Fruit fly (Drosophila melanogaster): ENCODE results near the gene Pgm1.

Gene Pgm1

DNA sequence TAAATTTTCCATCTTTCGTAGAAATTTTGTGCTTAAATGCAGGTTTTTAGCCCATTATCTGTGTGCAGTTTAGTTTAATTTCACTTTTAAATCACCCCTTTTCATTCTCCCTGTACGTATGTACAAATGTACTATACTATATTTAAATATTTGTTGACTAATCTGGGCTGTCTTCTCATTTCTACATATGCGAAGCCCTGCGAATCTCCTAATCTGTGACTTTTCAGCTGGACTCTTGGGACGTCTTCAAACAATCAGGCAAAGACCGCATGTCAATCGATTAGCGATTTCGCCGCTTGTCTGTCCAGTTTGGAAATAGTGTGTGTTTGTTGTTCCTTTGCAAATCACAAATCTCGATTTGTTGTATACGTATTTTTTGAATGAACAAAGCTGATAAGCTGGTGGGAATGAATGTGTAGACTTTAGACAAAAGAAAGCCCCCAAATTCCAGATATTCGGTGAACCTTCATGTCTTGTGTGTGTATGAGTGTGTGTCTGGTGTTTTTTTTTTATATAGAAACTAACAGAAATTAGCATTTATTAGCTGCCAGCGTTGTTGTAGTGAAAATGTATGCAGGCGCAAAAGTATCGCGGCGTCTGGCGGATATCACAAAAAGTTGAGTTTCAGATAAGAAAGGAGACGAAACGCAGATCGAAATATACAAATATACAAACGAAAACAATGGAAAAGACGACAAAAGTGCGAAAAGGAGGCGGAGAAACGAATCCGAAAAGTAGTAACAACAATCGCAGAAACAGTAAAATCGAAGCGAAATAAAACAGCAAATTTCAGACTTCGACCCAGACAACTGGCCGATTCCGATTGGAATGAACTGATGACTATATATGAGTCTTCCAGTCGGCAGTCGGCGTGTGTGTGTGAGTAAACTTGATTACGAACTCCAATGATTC is 31.1 kb upstream of the Pgm1 start:
- no peak for TF ChIP-seq Myc (optimal IDR thresholded peaks at IDR 0.05)
- no peak for TF ChIP-seq insv (optimal IDR thresholded peaks at IDR 0.05)
- TF ChIP-seq h (optimal IDR thresholded peaks at IDR 0.05) = no peak
- TF ChIP-seq psq (optimal IDR thresholded peaks at IDR 0.05) = no peak
- no peak for TF ChIP-seq Sin3A (optimal IDR thresholded peaks at IDR 0.05)
- TF ChIP-seq ttk (optimal IDR thresholded peaks at IDR 0.05) = no peak

- no peak for TF ChIP-seq insv (optimal IDR thresholded peaks at IDR 0.05)
- no peak for TF ChIP-seq Sin3A (optimal IDR thresholded peaks at IDR 0.05)
- TF ChIP-seq ttk (optimal IDR thresholded peaks at IDR 0.05) = no peak
- no peak for TF ChIP-seq h (optimal IDR thresholded peaks at IDR 0.05)
- TF ChIP-seq psq (optimal IDR thresholded peaks at IDR 0.05) = no peak
- TF ChIP-seq Myc (optimal IDR thresholded peaks at IDR 0.05) = no peak
Observed at dm6 chr3L:16158322-16158721, 30.0 kb upstream of the Pgm1 start.

- TF ChIP-seq psq (optimal IDR thresholded peaks at IDR 0.05) (no peak), h (optimal IDR thresholded peaks at IDR 0.05) (no peak), Myc (optimal IDR thresholded peaks at IDR 0.05) (no peak), ttk (optimal IDR thresholded peaks at IDR 0.05) (no peak), Sin3A (optimal IDR thresholded peaks at IDR 0.05) (no peak), insv (optimal IDR thresholded peaks at IDR 0.05) (no peak)
Observed at dm6 chr3L:16157251-16158190, 29.2 kb upstream of the Pgm1 start.

dm6 chr3L:16156788-16157208 is 28.5 kb upstream of the Pgm1 start:
- no peak for TF ChIP-seq Myc (optimal IDR thresholded peaks at IDR 0.05)
- TF ChIP-seq insv (optimal IDR thresholded peaks at IDR 0.05) = no peak
- TF ChIP-seq Sin3A (optimal IDR thresholded peaks at IDR 0.05) = no peak
- TF ChIP-seq psq (optimal IDR thresholded peaks at IDR 0.05) = no peak
- no peak for TF ChIP-seq h (optimal IDR thresholded peaks at IDR 0.05)
- no peak for TF ChIP-seq ttk (optimal IDR thresholded peaks at IDR 0.05)

dm6 chr3L:16155547-16155946 is 27.2 kb upstream of the Pgm1 start:
- TF ChIP-seq ttk (optimal IDR thresholded peaks at IDR 0.05) = no peak
- TF ChIP-seq Myc (optimal IDR thresholded peaks at IDR 0.05) = no peak
- TF ChIP-seq Sin3A (optimal IDR thresholded peaks at IDR 0.05) = no peak

- TF ChIP-seq insv (optimal IDR thresholded peaks at IDR 0.05) (no peak), Myc (optimal IDR thresholded peaks at IDR 0.05) (no peak), Sin3A (optimal IDR thresholded peaks at IDR 0.05) (no peak), h (optimal IDR thresholded peaks at IDR 0.05) (no peak), psq (optimal IDR thresholded peaks at IDR 0.05) (no peak), ttk (optimal IDR thresholded peaks at IDR 0.05) (no peak)
Observed at dm6 chr3L:16153650-16154049, 25.3 kb upstream of the Pgm1 start.

DNA sequence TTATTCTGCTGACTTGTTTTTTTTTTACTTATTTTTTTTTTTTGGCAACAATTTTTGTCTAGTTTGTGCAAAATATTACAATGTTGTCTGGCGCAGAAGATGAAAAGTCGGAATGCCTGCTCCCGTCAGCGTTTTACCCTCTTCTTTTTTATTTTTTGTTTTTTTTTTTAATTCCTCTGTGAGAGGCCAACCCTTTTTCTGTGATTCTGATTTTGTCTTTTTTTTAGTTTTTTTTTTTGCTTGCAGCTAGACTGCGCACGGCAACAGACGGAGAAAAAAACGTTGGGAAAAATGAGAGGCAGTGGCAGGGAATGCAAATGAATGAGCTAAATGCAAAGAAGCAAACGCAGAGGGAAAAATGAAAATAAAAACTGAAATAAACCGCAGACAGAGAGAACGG is 24.8 kb upstream of the Pgm1 start:
- TF ChIP-seq Sin3A (optimal IDR thresholded peaks at IDR 0.05) (no peak), ttk (optimal IDR thresholded peaks at IDR 0.05) (no peak), h (optimal IDR thresholded peaks at IDR 0.05) (no peak), psq (optimal IDR thresholded peaks at IDR 0.05) (no peak), Myc (optimal IDR thresholded peaks at IDR 0.05) (no peak), insv (optimal IDR thresholded peaks at IDR 0.05) (no peak)

DNA sequence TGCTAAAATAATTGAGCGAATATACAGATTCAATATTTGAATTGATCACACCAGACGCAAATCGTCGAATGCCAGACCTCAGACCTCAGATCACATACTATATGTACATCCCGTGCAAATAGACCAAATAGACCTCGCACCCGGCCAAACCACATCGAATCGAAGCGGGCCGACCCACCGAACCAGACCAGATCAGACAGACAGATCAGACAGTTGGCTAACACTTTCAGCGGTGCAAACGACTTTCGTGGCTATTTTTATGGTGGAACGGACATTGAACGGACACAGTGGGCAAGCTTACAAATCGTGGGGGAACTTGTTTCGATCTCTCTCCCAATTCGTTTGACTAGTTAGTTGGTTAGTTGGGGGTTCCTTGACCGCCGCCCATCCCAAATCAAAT is 23.4 kb upstream of the Pgm1 start:
- TF ChIP-seq Sin3A (optimal IDR thresholded peaks at IDR 0.05) = no peak
- no peak for TF ChIP-seq insv (optimal IDR thresholded peaks at IDR 0.05)
- TF ChIP-seq h (optimal IDR thresholded peaks at IDR 0.05) = no peak
- no peak for TF ChIP-seq psq (optimal IDR thresholded peaks at IDR 0.05)
- TF ChIP-seq ttk (optimal IDR thresholded peaks at IDR 0.05) = no peak
- no peak for TF ChIP-seq Myc (optimal IDR thresholded peaks at IDR 0.05)

dm6 chr3L:16150850-16151515 is 22.7 kb upstream of the Pgm1 start:
- TF ChIP-seq ttk (optimal IDR thresholded peaks at IDR 0.05) = no peak
- TF ChIP-seq h (optimal IDR thresholded peaks at IDR 0.05) = no peak
- TF ChIP-seq Myc (optimal IDR thresholded peaks at IDR 0.05) = no peak
- no peak for TF ChIP-seq psq (optimal IDR thresholded peaks at IDR 0.05)
- TF ChIP-seq insv (optimal IDR thresholded peaks at IDR 0.05) = no peak
- TF ChIP-seq Sin3A (optimal IDR thresholded peaks at IDR 0.05) = no peak

- no peak for TF ChIP-seq insv (optimal IDR thresholded peaks at IDR 0.05)
Observed at dm6 chr3L:16150161-16150538, 21.8 kb upstream of the Pgm1 start.

DNA sequence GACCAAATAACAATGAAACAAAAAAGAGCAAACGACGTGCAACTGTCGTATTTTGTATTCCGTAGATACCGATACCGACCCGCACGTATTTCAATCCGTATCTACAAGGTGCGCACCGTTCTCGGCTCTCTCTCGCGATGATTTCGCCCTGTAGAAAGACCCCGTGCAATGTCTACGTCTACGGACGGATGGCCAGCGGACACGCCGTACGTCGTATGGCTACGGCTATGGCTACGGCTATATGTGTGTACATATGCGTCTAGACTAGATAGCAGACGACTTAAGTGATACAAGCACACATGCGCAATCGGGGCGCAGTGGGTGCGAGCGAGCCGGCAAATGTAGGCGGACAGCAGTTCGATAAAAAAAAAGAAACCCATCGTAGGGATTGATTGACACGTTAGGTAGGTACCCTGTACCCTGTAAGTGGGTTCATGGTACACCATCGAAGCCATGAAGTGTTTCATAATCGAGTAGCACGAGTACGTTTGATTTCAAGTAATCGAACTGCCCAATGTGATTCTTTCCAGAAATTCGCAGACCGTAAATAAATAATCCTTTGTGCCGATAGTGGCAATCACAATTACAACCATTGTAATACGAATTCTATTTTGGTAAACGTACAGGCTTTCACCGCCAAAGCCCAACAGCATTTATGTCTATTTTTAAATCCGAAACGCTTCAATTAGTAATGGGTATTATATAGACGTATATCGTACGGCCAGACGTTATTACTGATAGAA is 21.3 kb upstream of the Pgm1 start:
- TF ChIP-seq h (optimal IDR thresholded peaks at IDR 0.05) (no peak), Myc (optimal IDR thresholded peaks at IDR 0.05) (no peak), psq (optimal IDR thresholded peaks at IDR 0.05) (no peak)
